Fruit fly (Drosophila melanogaster): ENCODE measurements around the gene BBS8.

The BBS8 gene

dm6 chr2L:470336-470934 is 47.8 kb downstream of the BBS8 start (continued):
- TF ChIP-seq CG9609 (GFP tag; optimal IDR thresholded peaks at IDR 0.05) (peak; percentile 85), kay (GFP tag; optimal IDR thresholded peaks at IDR 0.05) (peak; percentile 67), CG18476 (GFP tag; optimal IDR thresholded peaks at IDR 0.05) (peak; percentile 52), cwo (GFP tag; optimal IDR thresholded peaks at IDR 0.05) (peak; percentile 71), klu (GFP tag; IDR thresholded peaks at IDR 0.05) (0 out of 2 replicates have a peak, but pooled peaks have one; percentile 41), corto (GFP tag; optimal IDR thresholded peaks at IDR 0.05) (peak; percentile 53), Stat92E (GFP tag; optimal IDR thresholded peaks at IDR 0.05) (no peak), PHDP (tag; optimal IDR thresholded peaks at IDR 0.05) (peak; percentile 83), CG9932 (GFP tag; IDR thresholded peaks at IDR 0.05) (peak; percentile 54), lola (GFP tag; optimal IDR thresholded peaks at IDR 0.05) (no peak), CG17361 (GFP tag; IDR thresholded peaks at IDR 0.05) (peak; percentile 73), CG18764 (GFP tag; optimal IDR thresholded peaks at IDR 0.05) (peak; percentile 63), al (GFP tag; IDR thresholded peaks at IDR 0.05) (peak; percentile 52), Pdp1 (GFP tag; optimal IDR thresholded peaks at IDR 0.05) (peak; percentile 80 to 88), CG1602 (GFP tag; optimal IDR thresholded peaks at IDR 0.05) (peak; percentile 62), Atf3 (GFP tag; optimal IDR thresholded peaks at IDR 0.05) (peak; percentile 78), CG7987 (GFP tag; optimal IDR thresholded peaks at IDR 0.05) (peak; percentile 35), pho (GFP tag; optimal IDR thresholded peaks at IDR 0.05) (peak; percentile 82), jing (GFP tag; optimal IDR thresholded peaks at IDR 0.05) (peak; percentile 46), CG5953 (GFP tag; IDR thresholded peaks at IDR 0.05) (peak; percentile 52; the same call in 1 of the 2 replicates), CG16863 (GFP tag; optimal IDR thresholded peaks at IDR 0.05) (peak; percentile 80), mam (GFP tag; optimal IDR thresholded peaks at IDR 0.05) (peak; percentile 87), CG11695 (GFP tag; IDR thresholded peaks at IDR 0.05) (peak; percentile 82), CG8944 (GFP tag; optimal IDR thresholded peaks at IDR 0.05) (peak; percentile 79), disco-r (GFP tag; optimal IDR thresholded peaks at IDR 0.05) (peak; percentile 81), CG2129 (GFP tag; IDR thresholded peaks at IDR 0.05; ENCODE audit: partially characterized antibody) (no peak), CG15011 (GFP tag; optimal IDR thresholded peaks at IDR 0.05) (peak; percentile 73), z (GFP tag; IDR thresholded peaks at IDR 0.05) (no peak), NFAT (GFP tag; IDR thresholded peaks at IDR 0.05) (no peak), Bdp1 (GFP tag; optimal IDR thresholded peaks at IDR 0.05) (peak; percentile 74), CG15514 (GFP tag; optimal IDR thresholded peaks at IDR 0.05) (peak; percentile 35), CG11504 (tag; optimal IDR thresholded peaks at IDR 0.05) (peak; percentile 79), Hr39 (optimal IDR thresholded peaks at IDR 0.05) (no peak), E2f1 (GFP tag; IDR thresholded peaks at IDR 0.05) (peak; percentile 86), amos (GFP tag; IDR thresholded peaks at IDR 0.05; ENCODE audit: partially characterized antibody) (no peak), HHEX (GFP tag; optimal IDR thresholded peaks at IDR 0.05) (peak; percentile 73), CG1024 (GFP tag; IDR thresholded peaks at IDR 0.05) (no peak), CG6254 (GFP tag; optimal IDR thresholded peaks at IDR 0.05) (no peak), schlank (tag; optimal IDR thresholded peaks at IDR 0.05) (peak; percentile 59), lilli (GFP tag; optimal IDR thresholded peaks at IDR 0.05) (peak; percentile 87), CG18011 (GFP tag; optimal IDR thresholded peaks at IDR 0.05) (peak; percentile 30), CG16815 (GFP tag; optimal IDR thresholded peaks at IDR 0.05) (peak; percentile 57), CG2199 (GFP tag; IDR thresholded peaks at IDR 0.05) (0 out of 3 replicates have a peak, but pooled peaks have one; percentile 45), CG11093 (GFP tag; IDR thresholded peaks at IDR 0.05) (peak; percentile 66; the same call in 2 of the 3 replicates), fd102C (GFP tag; optimal IDR thresholded peaks at IDR 0.05) (no peak), CG7556 (GFP tag; optimal IDR thresholded peaks at IDR 0.05) (peak; percentile 63), CG6683 (GFP tag; optimal IDR thresholded peaks at IDR 0.05) (peak; percentile 10), otp (GFP tag; IDR thresholded peaks at IDR 0.05) (0 out of 3 replicates have a peak, but pooled peaks have one; percentile 18), insv (GFP tag; optimal IDR thresholded peaks at IDR 0.05) (no peak)
